Fruit fly (Drosophila melanogaster): ENCODE measurements around the gene fax.

Gene fax

dm6 chr3L:16364182-16364581 lies 47.4 kb downstream of the fax start (continued):
- TF ChIP-seq fkh (GFP tag; optimal IDR thresholded peaks at IDR 0.05) (no peak), CG9139 (GFP tag; optimal IDR thresholded peaks at IDR 0.05) (peak; percentile 81), Hr4 (GFP tag; optimal IDR thresholded peaks at IDR 0.05) (peak; percentile 44), topi (GFP tag; optimal IDR thresholded peaks at IDR 0.05) (peak; percentile 91), dsx (GFP tag; optimal IDR thresholded peaks at IDR 0.05; ENCODE audit: poor library complexity, severe bottlenecking) (peak; percentile 90), svp (GFP tag) (peak; percentile 94), CG10669 (GFP tag; optimal IDR thresholded peaks at IDR 0.05) (peak; percentile 85), dac (GFP tag; optimal IDR thresholded peaks at IDR 0.05) (no peak), Ets96B (tag; optimal IDR thresholded peaks at IDR 0.05) (peak; percentile 90), Eip75B (GFP tag; optimal IDR thresholded peaks at IDR 0.05) (peak; percentile 93), cyc (GFP tag; optimal IDR thresholded peaks at IDR 0.05) (peak; percentile 83), Sox14 (GFP tag; optimal IDR thresholded peaks at IDR 0.05) (peak; percentile 87), CG11294 (GFP tag; IDR thresholded peaks at IDR 0.05) (peak; percentile 45; the same call in 1 of the 2 replicates), vri (GFP tag; optimal IDR thresholded peaks at IDR 0.05) (peak; percentile 67), CG32006 (GFP tag; optimal IDR thresholded peaks at IDR 0.05) (peak; percentile 74), CG6808 (GFP tag; optimal IDR thresholded peaks at IDR 0.05) (peak; percentile 92), CG6792 (GFP tag; optimal IDR thresholded peaks at IDR 0.05) (peak; percentile 86), ss (GFP tag; optimal IDR thresholded peaks at IDR 0.05) (peak; percentile 91 to 94), CG1621 (tag; optimal IDR thresholded peaks at IDR 0.05) (peak; percentile 84), CG31627 (GFP tag; optimal IDR thresholded peaks at IDR 0.05) (peak; percentile 78), Met (GFP tag; optimal IDR thresholded peaks at IDR 0.05) (peak; percentile 85), CG6163 (GFP tag; IDR thresholded peaks at IDR 0.05) (no peak; the same call in 1 of the 3 replicates), CG8319 (GFP tag; optimal IDR thresholded peaks at IDR 0.05) (peak; percentile 83), Sox102F (GFP tag; optimal IDR thresholded peaks at IDR 0.05) (peak; percentile 85), CG7368 (GFP tag; optimal IDR thresholded peaks at IDR 0.05) (peak; percentile 77), CG6276 (GFP tag; optimal IDR thresholded peaks at IDR 0.05) (peak; percentile 31), net (GFP tag; optimal IDR thresholded peaks at IDR 0.05) (peak; percentile 88), CG11902 (GFP tag; optimal IDR thresholded peaks at IDR 0.05) (peak; percentile 79), Ets21C (GFP tag; optimal IDR thresholded peaks at IDR 0.05) (peak; percentile 69), CG8119 (GFP tag; IDR thresholded peaks at IDR 0.05) (peak; percentile 81), fd59A (GFP tag; optimal IDR thresholded peaks at IDR 0.05) (peak; percentile 87), salr (GFP tag; optimal IDR thresholded peaks at IDR 0.05) (peak; percentile 75), Hr39 (GFP tag; optimal IDR thresholded peaks at IDR 0.05) (peak; percentile 75), Sox15 (GFP tag; optimal IDR thresholded peaks at IDR 0.05) (peak; percentile 65), OdsH (GFP tag; optimal IDR thresholded peaks at IDR 0.05) (peak; percentile 87), CG3032 (tag; optimal IDR thresholded peaks at IDR 0.05) (peak; percentile 93), CG16779 (tag; optimal IDR thresholded peaks at IDR 0.05) (peak; percentile 82), CG4318 (GFP tag; optimal IDR thresholded peaks at IDR 0.05) (peak; percentile 39)

dm6 chr3L:16362119-16362653 lies 49.4 kb downstream of the fax start, which contains the start of gene Cpr72Ea:
Gene Cpr72Ea (plus strand): TSS chr3L:16362603.
- TF ChIP-seq CG32006 (GFP tag; optimal IDR thresholded peaks at IDR 0.05) (no peak), spab (GFP tag; optimal IDR thresholded peaks at IDR 0.05) (peak; percentile 27), CG3032 (tag; optimal IDR thresholded peaks at IDR 0.05) (peak; percentile 66), dsx (GFP tag; optimal IDR thresholded peaks at IDR 0.05; ENCODE audit: poor library complexity, severe bottlenecking) (peak; percentile 46), ss (GFP tag; optimal IDR thresholded peaks at IDR 0.05) (peak; percentile 4 to 36), net (GFP tag; optimal IDR thresholded peaks at IDR 0.05) (no peak), Hr38 (GFP tag; optimal IDR thresholded peaks at IDR 0.05) (no peak), vri (GFP tag; optimal IDR thresholded peaks at IDR 0.05) (no peak), Eip78C (GFP tag) (peak; percentile 31), CG10631 (GFP tag; optimal IDR thresholded peaks at IDR 0.05) (peak; percentile 6), CG6808 (GFP tag; optimal IDR thresholded peaks at IDR 0.05) (peak; percentile 52), CG16779 (tag; optimal IDR thresholded peaks at IDR 0.05) (no peak), eg (GFP tag; IDR thresholded peaks at IDR 0.05) (no peak), fd59A (GFP tag; optimal IDR thresholded peaks at IDR 0.05) (peak; percentile 14), Ets96B (tag; optimal IDR thresholded peaks at IDR 0.05) (peak; percentile 37)
